Fruit fly (Drosophila melanogaster) whole organism, prepupa: ENCODE measurements around the gene CG15739.

Source experiments
- Blimp-1 ChIP-seq: fragments of 200-800 bp; sonication (Bioruptor generic); optimal IDR thresholded peaks from 3 replicates; lab custom pipeline; 2017; ENCODE audit warnings: missing biosample characterization, missing genetic modification characterization, mild to moderate bottlenecking, moderate library complexity, missing genetic modification reagents
- CG10631 ChIP-seq: fragments of 200-800 bp; sonication (Bioruptor generic); optimal IDR thresholded peaks from 2 replicates; lab custom pipeline; 2016; ENCODE audit warnings: missing biosample characterization, missing genetic modification characterization
- CG11762 ChIP-seq: fragments of 200-800 bp; sonication (Bioruptor generic); optimal IDR thresholded peaks from 3 replicates; lab custom pipeline; 2016; ENCODE audit warnings: missing biosample characterization, missing genetic modification characterization; ENCODE audit not compliant: insufficient read depth
- CG11902 ChIP-seq: fragments of 200-800 bp; sonication (Bioruptor generic); optimal IDR thresholded peaks from 3 replicates; lab custom pipeline; 2016; ENCODE audit warnings: missing biosample characterization, missing genetic modification characterization
- CG1621 ChIP-seq: fragments of 200-800 bp; sonication (Bioruptor generic); optimal IDR thresholded peaks from 3 replicates; lab custom pipeline; 2018; ENCODE audit warnings: missing biosample characterization, mild to moderate bottlenecking, missing genetic modification characterization
- CG3032 ChIP-seq: fragments of 200-800 bp; optimal IDR thresholded peaks from 2 replicates; lab custom pipeline; 2019; ENCODE audit warnings: missing biosample characterization, mild to moderate bottlenecking, missing genetic modification characterization, moderate library complexity
- CG31627 ChIP-seq: fragments of 200-800 bp; sonication (Bioruptor generic); optimal IDR thresholded peaks from 3 replicates; lab custom pipeline; 2016; ENCODE audit warnings: missing biosample characterization, missing genetic modification characterization
- CG32006 ChIP-seq: fragments of 200-800 bp; sonication (Bioruptor generic); optimal IDR thresholded peaks from 3 replicates; lab custom pipeline; 2017; ENCODE audit warnings: missing biosample characterization, mild to moderate bottlenecking, missing genetic modification characterization
- CG3919 ChIP-seq: fragments of 200-800 bp; sonication (Bioruptor generic); optimal IDR thresholded peaks from 3 replicates; lab custom pipeline; 2016; ENCODE audit warnings: missing biosample characterization, missing genetic modification characterization
- CG6163 ChIP-seq: fragments of 200-800 bp; sonication (Bioruptor generic); IDR thresholded peaks from 3 replicates; pipeline ENCODE4 v1.3.6; 2022; ENCODE audit warnings: missing biosample characterization, missing genetic modification characterization
- CG6276 ChIP-seq: fragments of 200-800 bp; sonication (Bioruptor generic); optimal IDR thresholded peaks from 2 replicates; lab custom pipeline; 2017; ENCODE audit warnings: missing biosample characterization, mild to moderate bottlenecking, missing genetic modification characterization
- CG6792 ChIP-seq: fragments of 200-800 bp; sonication (Bioruptor generic); optimal IDR thresholded peaks from 3 replicates; lab custom pipeline; 2016; ENCODE audit warnings: missing biosample characterization, missing genetic modification characterization
- CG6808 ChIP-seq: fragments of 200-800 bp; sonication (Bioruptor generic); optimal IDR thresholded peaks from 3 replicates; lab custom pipeline; 2017; ENCODE audit warnings: missing biosample characterization, missing genetic modification characterization, mild to moderate bottlenecking, moderate library complexity, missing genetic modification reagents
- CG6854 ChIP-seq: fragments of 200-800 bp; sonication (Bioruptor generic); optimal IDR thresholded peaks from 2 replicates; lab custom pipeline; 2017; ENCODE audit warnings: missing biosample characterization, mild to moderate bottlenecking, missing genetic modification characterization
- CG7368 ChIP-seq: fragments of 200-800 bp; sonication (Bioruptor generic); optimal IDR thresholded peaks from 3 replicates; lab custom pipeline; 2016; ENCODE audit warnings: missing biosample characterization, missing genetic modification characterization
- CG8632 ChIP-seq: fragments of 200-800 bp; sonication (Bioruptor generic); optimal IDR thresholded peaks from 3 replicates; lab custom pipeline; 2016; ENCODE audit warnings: missing biosample characterization, missing genetic modification characterization
- CG9139 ChIP-seq: fragments of 200-800 bp; sonication (Bioruptor generic); optimal IDR thresholded peaks from 3 replicates; lab custom pipeline; 2017; ENCODE audit warnings: missing biosample characterization, mild to moderate bottlenecking, missing genetic modification characterization
- Eip78C ChIP-seq: fragments of 200-800 bp; sonication (Bioruptor generic); peaks from one replicate; lab custom pipeline; 2016; ENCODE audit warnings: missing biosample characterization, missing genetic modification characterization
- Ets21C ChIP-seq: fragments of 200-800 bp; sonication (Bioruptor generic); optimal IDR thresholded peaks from 3 replicates; lab custom pipeline; 2016; ENCODE audit warnings: missing biosample characterization, missing genetic modification characterization
- Gug ChIP-seq: fragments of 200-800 bp; sonication (Bioruptor generic); IDR thresholded peaks from 2 replicates; pipeline ENCODE4 v1.3.6; 2022; ENCODE audit warnings: missing biosample characterization, missing genetic modification characterization
- Hr39 ChIP-seq: fragments of 200-800 bp; sonication (Bioruptor generic); optimal IDR thresholded peaks from 2 replicates; lab custom pipeline; 2016; ENCODE audit warnings: missing biosample characterization, missing genetic modification characterization
- Hr4 ChIP-seq: fragments of 200-800 bp; sonication (Bioruptor generic); optimal IDR thresholded peaks from 3 replicates; lab custom pipeline; 2016; ENCODE audit warnings: missing biosample characterization, missing genetic modification characterization
- Lpt ChIP-seq: fragments of 200-800 bp; sonication (Bioruptor generic); optimal IDR thresholded peaks from 3 replicates; lab custom pipeline; 2016; ENCODE audit warnings: missing biosample characterization, missing genetic modification characterization
- Met ChIP-seq: fragments of 200-800 bp; sonication (Bioruptor generic); optimal IDR thresholded peaks from 3 replicates; lab custom pipeline; 2016; ENCODE audit warnings: missing biosample characterization, missing genetic modification characterization
- Smox ChIP-seq: fragments of 200-800 bp; sonication (Bioruptor generic); optimal IDR thresholded peaks from 3 replicates; lab custom pipeline; 2016; ENCODE audit warnings: missing biosample characterization, missing genetic modification characterization
- Sox102F ChIP-seq: fragments of 200-800 bp; sonication (Bioruptor generic); optimal IDR thresholded peaks from 2 replicates; lab custom pipeline; 2016; ENCODE audit warnings: missing biosample characterization, mild to moderate bottlenecking, missing genetic modification characterization
- Sox14 ChIP-seq: fragments of 200-800 bp; sonication (Bioruptor generic); optimal IDR thresholded peaks from 3 replicates; lab custom pipeline; 2016; ENCODE audit warnings: missing biosample characterization, missing genetic modification characterization
- achi ChIP-seq: fragments of 200-800 bp; sonication (Bioruptor generic); optimal IDR thresholded peaks from 3 replicates; lab custom pipeline; 2016; ENCODE audit warnings: missing biosample characterization, missing genetic modification characterization
- cyc ChIP-seq: fragments of 200-800 bp; sonication (Bioruptor generic); optimal IDR thresholded peaks from 3 replicates; lab custom pipeline; 2016; ENCODE audit warnings: missing biosample characterization, missing genetic modification characterization
- dsx ChIP-seq: fragments of 200-800 bp; optimal IDR thresholded peaks from 3 replicates; lab custom pipeline; 2019; ENCODE audit warnings: missing biosample characterization, mild to moderate bottlenecking, missing genetic modification characterization, moderate library complexity; ENCODE audit not compliant: poor library complexity, severe bottlenecking
- eg ChIP-seq: fragments of 200-800 bp; sonication (Bioruptor generic); IDR thresholded peaks from 3 replicates; pipeline ENCODE4 v1.3.6; 2022; ENCODE audit warnings: missing biosample characterization, missing genetic modification characterization
- esn ChIP-seq: fragments of 200-800 bp; sonication (Bioruptor generic); optimal IDR thresholded peaks from 2 replicates; lab custom pipeline; 2016; ENCODE audit warnings: missing biosample characterization, mild to moderate bottlenecking, missing genetic modification characterization, moderate library complexity
- lz ChIP-seq: fragments of 200-800 bp; sonication (Bioruptor generic); optimal IDR thresholded peaks from 3 replicates; lab custom pipeline; 2016; ENCODE audit warnings: missing biosample characterization, missing genetic modification characterization
- net ChIP-seq: fragments of 200-800 bp; sonication (Bioruptor generic); optimal IDR thresholded peaks from 3 replicates; lab custom pipeline; 2016; ENCODE audit warnings: missing biosample characterization, missing genetic modification characterization
- salr ChIP-seq, 2 experiments: fragments of 200-800 bp; sonication (Bioruptor generic); optimal IDR thresholded peaks; 3 replicates each; lab custom pipeline; 2016 to 2018; ENCODE audit warnings: missing biosample characterization in 2 of 2, missing genetic modification characterization in 2 of 2, mild to moderate bottlenecking in 1 of 2
- spab ChIP-seq: fragments of 200-800 bp; sonication (Bioruptor generic); optimal IDR thresholded peaks from 2 replicates; lab custom pipeline; 2017; ENCODE audit warnings: missing biosample characterization, mild to moderate bottlenecking, missing genetic modification characterization, missing genetic modification reagents
- ss ChIP-seq, 2 experiments: fragments of 200-800 bp; sonication (Bioruptor generic); optimal IDR thresholded peaks; 2 replicates in 1 of 2; 3 replicates in 1 of 2; lab custom pipeline; 2017 to 2018; ENCODE audit warnings: mild to moderate bottlenecking in 2 of 2, missing biosample characterization in 2 of 2, missing genetic modification characterization in 2 of 2, moderate library complexity in 1 of 2
- svp ChIP-seq: fragments of 200-800 bp; sonication (Bioruptor generic); peaks from one replicate; lab custom pipeline; 2016; ENCODE audit warnings: missing biosample characterization, missing genetic modification characterization
- topi ChIP-seq: fragments of 200-800 bp; sonication (Bioruptor generic); optimal IDR thresholded peaks from 3 replicates; lab custom pipeline; 2016; ENCODE audit warnings: missing biosample characterization, missing genetic modification characterization

CG15739 gene

DNA sequence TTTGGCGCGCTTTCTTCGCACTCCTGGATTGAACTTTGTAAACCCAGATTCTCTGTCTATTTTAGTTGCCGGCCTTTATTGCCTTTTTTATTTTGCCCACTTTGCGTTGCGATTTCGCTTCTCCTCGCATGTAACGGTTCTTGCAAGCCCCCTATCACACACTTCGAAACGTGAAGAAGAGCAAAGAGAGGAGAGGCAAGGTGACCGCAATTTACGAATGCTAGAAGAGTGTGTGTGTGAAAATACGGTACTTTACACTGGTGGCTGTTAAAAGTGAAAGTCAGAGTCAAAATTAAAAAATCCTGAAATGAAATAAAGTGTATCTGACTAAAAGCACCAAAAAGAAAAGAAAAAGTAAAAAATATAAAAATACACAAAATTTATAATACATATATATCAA is 21.1 kb downstream of the CG15739 start:
- TF ChIP-seq Blimp-1 (GFP tag; lab: Kevin White, UChicago): no peak
- no peak for TF ChIP-seq achi (GFP tag; lab: Kevin White, UChicago)
- TF ChIP-seq spab: no peak
- TF ChIP-seq Hr39: no peak
- TF ChIP-seq dsx (GFP tag; lab: Kevin White, UChicago): no peak
- no peak for TF ChIP-seq svp (GFP tag; lab: Kevin White, UChicago)
- no peak for TF ChIP-seq salr (GFP tag; optimal IDR thresholded peaks at IDR 0.05; lab: Kevin White, UChicago)
- TF ChIP-seq CG6808 (GFP tag; lab: Kevin White, UChicago): no peak
- TF ChIP-seq Gug: no peak

dm6 chrX:11895141-11895540 is 22.0 kb downstream of the CG15739 start:
- no peak for TF ChIP-seq dsx (GFP tag; lab: Kevin White, UChicago)
- TF ChIP-seq CG3919: peak; percentile 14
- no peak for TF ChIP-seq CG11762 (GFP tag; lab: Kevin White, UChicago)

dm6 chrX:11905144-11905543 is 32.0 kb downstream of the CG15739 start, which contains the start of gene Upf1:
Gene Upf1 (minus strand): TSS chrX:11905371.
- TF ChIP-seq CG32006 (GFP tag; lab: Kevin White, UChicago): no peak
- TF ChIP-seq Sox102F (GFP tag; lab: Kevin White, UChicago): no peak
- no peak for TF ChIP-seq eg (GFP tag; lab: Robert Waterston, UW)
- peak; percentile 30 for TF ChIP-seq esn (GFP tag; lab: Kevin White, UChicago)
- peak; percentile 13 for TF ChIP-seq CG31627
- no peak for TF ChIP-seq topi (GFP tag; lab: Kevin White, UChicago)
- no peak for TF ChIP-seq CG7368 (GFP tag; lab: Kevin White, UChicago)
- peak; percentile 28 for TF ChIP-seq CG10631 (GFP tag; lab: Kevin White, UChicago)

- TF ChIP-seq eg (GFP tag; lab: Robert Waterston, UW) (no peak), Eip78C (GFP tag; lab: Kevin White, UChicago) (peak; percentile 41)
These were observed 33.7 kb downstream of the CG15739 start, which contains the start of gene CG43156 for dm6 chrX:11906818-11907281. Gene CG43156 (minus strand): TSS chrX:11906868.

DNA sequence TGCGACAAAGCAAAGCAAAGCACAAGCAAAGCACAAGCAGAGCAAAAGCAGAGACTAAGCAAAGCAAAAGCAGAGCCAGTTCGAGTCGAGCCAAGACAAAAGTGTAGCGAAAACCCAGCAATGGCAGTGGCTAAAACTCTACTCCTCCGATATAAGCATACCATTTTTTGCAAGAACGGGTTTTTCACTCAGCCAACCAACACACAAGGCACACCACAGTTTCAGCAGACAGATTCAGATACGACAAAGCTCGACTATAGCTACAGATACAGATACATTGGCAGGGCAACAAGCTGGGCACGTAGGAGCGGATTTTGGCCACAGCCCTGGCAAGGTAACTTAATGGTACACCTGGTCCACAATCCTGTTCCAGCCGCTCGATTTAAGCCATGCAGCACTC is 40.5 kb downstream of the CG15739 start:
- TF ChIP-seq CG6854: peak; percentile 41
- TF ChIP-seq CG11762 (GFP tag; lab: Kevin White, UChicago): no peak
- peak in 1 of 2 experiments; percentile 27 for TF ChIP-seq ss (GFP tag; optimal IDR thresholded peaks at IDR 0.05; lab: Kevin White, UChicago)
- no peak for TF ChIP-seq Ets21C (GFP tag; lab: Kevin White, UChicago)
- TF ChIP-seq CG6163: 0 out of 3 replicates have a peak, but pooled peaks have one; percentile 12
- TF ChIP-seq Lpt (GFP tag; lab: Kevin White, UChicago): peak; percentile 34
- peak; percentile 12 for TF ChIP-seq dsx (GFP tag; lab: Kevin White, UChicago)
- TF ChIP-seq Eip78C (GFP tag; lab: Kevin White, UChicago): peak; percentile 56
- no peak for TF ChIP-seq achi (GFP tag; lab: Kevin White, UChicago)

dm6 chrX:11915154-11915593 is 42.1 kb downstream of the CG15739 start:
- TF ChIP-seq CG32006 (GFP tag; lab: Kevin White, UChicago): peak; percentile 96
- peak; percentile 94 for TF ChIP-seq CG6276 (GFP tag; lab: Kevin White, UChicago)
- peak; percentile 81 for TF ChIP-seq CG1621
- TF ChIP-seq svp (GFP tag; lab: Kevin White, UChicago): peak; percentile 89
- TF ChIP-seq spab: peak; percentile 82
- peak; percentile 82 for TF ChIP-seq CG6792
- peak; percentile 93 for TF ChIP-seq CG3032
- TF ChIP-seq Hr4 (GFP tag; lab: Kevin White, UChicago): peak; percentile 78
- peak; percentile 56 for TF ChIP-seq Sox14 (GFP tag; lab: Kevin White, UChicago)
- peak; percentile 59 for TF ChIP-seq Hr39
- TF ChIP-seq net (GFP tag; lab: Kevin White, UChicago): peak; percentile 80
- peak; percentile 75 for TF ChIP-seq Smox
- peak; percentile 79 for TF ChIP-seq Blimp-1 (GFP tag; lab: Kevin White, UChicago)
- peak; percentile 47 for TF ChIP-seq CG31627
- peak; percentile 68 for TF ChIP-seq Sox102F (GFP tag; lab: Kevin White, UChicago)
- TF ChIP-seq topi (GFP tag; lab: Kevin White, UChicago): peak; percentile 77
- TF ChIP-seq Eip78C (GFP tag; lab: Kevin White, UChicago): peak; percentile 94
- TF ChIP-seq CG11902 (GFP tag; lab: Kevin White, UChicago): peak; percentile 53
- peak; percentile 72 for TF ChIP-seq Met
- TF ChIP-seq CG8632 (GFP tag; lab: Kevin White, UChicago): peak; percentile 85
- peak; percentile 73 for TF ChIP-seq CG9139 (GFP tag; lab: Kevin White, UChicago)
- TF ChIP-seq CG10631 (GFP tag; lab: Kevin White, UChicago): peak; percentile 86
- TF ChIP-seq cyc (GFP tag; lab: Kevin White, UChicago): peak; percentile 55
- TF ChIP-seq Ets21C (GFP tag; lab: Kevin White, UChicago): peak; percentile 44
- TF ChIP-seq lz: peak; percentile 75
